Worm (Caenorhabditis elegans) whole organism, late embryonic: Measurements from ENCODE around the gene srh-20.
"Not testable (repeated sequence)": the region's sequence is repeated elsewhere in the genome, so short reads cannot be mapped to it uniquely, and the experiment has no call there.

ENCODE experiments used
- C38D4.7 ChIP-seq: fragments of 200-800 bp; sonication (Bioruptor generic); optimal IDR thresholded peaks from 2 replicates; lab custom pipeline; 2018; ENCODE audit warnings: mild to moderate bottlenecking, missing genetic modification characterization, moderate library complexity, missing compliant biosample characterization
- T23F11.4 ChIP-seq: fragments of 200-800 bp; sonication (Bioruptor generic); optimal IDR thresholded peaks from 2 replicates; lab custom pipeline; 2018; ENCODE audit warnings: mild to moderate bottlenecking, missing genetic modification characterization, missing compliant biosample characterization
- Y22D7AL.16 ChIP-seq: sonication (generic microtip); optimal IDR thresholded peaks from 2 replicates; lab custom pipeline; 2016; ENCODE audit warnings: missing genetic modification characterization, missing compliant biosample characterization
- ama-1 ChIP-seq: fragments of 150-350 bp; optimal IDR thresholded peaks from 2 replicates; lab custom pipeline; 2014
- ceh-14 ChIP-seq: sonication (generic microtip); optimal IDR thresholded peaks from 2 replicates; lab custom pipeline; 2016; ENCODE audit warnings: missing genotype, missing genetic modification characterization, missing compliant biosample characterization
- ceh-24 ChIP-seq: sonication (generic microtip); optimal IDR thresholded peaks from 2 replicates; lab custom pipeline; 2016; ENCODE audit warnings: mild to moderate bottlenecking, missing genetic modification characterization, missing compliant biosample characterization
- ceh-30 ChIP-seq: fragments of 150-350 bp; optimal IDR thresholded peaks from 2 replicates; lab custom pipeline; 2014; ENCODE audit warnings: missing biosample characterization, missing genetic modification characterization
- ceh-31 ChIP-seq: sonication (generic microtip); optimal IDR thresholded peaks from 2 replicates; lab custom pipeline; 2016; ENCODE audit warnings: missing genetic modification characterization, missing compliant biosample characterization
- dmd-4 ChIP-seq: sonication (generic microtip); optimal IDR thresholded peaks from 2 replicates; lab custom pipeline; 2016; ENCODE audit warnings: borderline replicate concordance, missing genetic modification characterization, missing compliant biosample characterization
- elt-2 ChIP-seq: sonication (generic microtip); optimal IDR thresholded peaks from 2 replicates; lab custom pipeline; 2016; ENCODE audit warnings: missing genetic modification reagents, missing genetic modification characterization, missing compliant biosample characterization
- ets-4 ChIP-seq: sonication (generic microtip); optimal IDR thresholded peaks from 2 replicates; lab custom pipeline; 2016; ENCODE audit warnings: missing genetic modification characterization, missing compliant biosample characterization
- eyg-1 ChIP-seq: sonication (generic microtip); optimal IDR thresholded peaks from 2 replicates; lab custom pipeline; 2016; ENCODE audit warnings: missing genotype, missing genetic modification characterization, missing compliant biosample characterization
- fkh-10 ChIP-seq: fragments of 150-350 bp; optimal IDR thresholded peaks from 2 replicates; lab custom pipeline; 2014; ENCODE audit warnings: missing biosample characterization, missing genetic modification reagents, missing genetic modification characterization
- fkh-6 ChIP-seq: sonication (generic microtip); optimal IDR thresholded peaks from 2 replicates; lab custom pipeline; 2016; ENCODE audit warnings: missing genetic modification characterization, missing compliant biosample characterization
- hlh-13 ChIP-seq: fragments of 200-800 bp; sonication (Bioruptor generic); optimal IDR thresholded peaks from 2 replicates; lab custom pipeline; 2018; ENCODE audit warnings: mild to moderate bottlenecking, missing genetic modification characterization, missing compliant biosample characterization
- hlh-15 ChIP-seq: sonication (generic microtip); optimal IDR thresholded peaks from 2 replicates; lab custom pipeline; 2016; ENCODE audit warnings: missing genetic modification characterization, missing compliant biosample characterization
- hlh-6 ChIP-seq: sonication (generic microtip); optimal IDR thresholded peaks from 2 replicates; lab custom pipeline; 2016; ENCODE audit warnings: missing genotype, missing genetic modification characterization, missing compliant biosample characterization
- hlh-8 ChIP-seq: sonication (generic microtip); optimal IDR thresholded peaks from 2 replicates; lab custom pipeline; 2016; ENCODE audit warnings: missing genotype, missing genetic modification characterization, missing compliant biosample characterization
- lin-11 ChIP-seq: fragments of 200-800 bp; sonication (Bioruptor generic); optimal IDR thresholded peaks from 2 replicates; lab custom pipeline; 2018; ENCODE audit warnings: mild to moderate bottlenecking, missing genetic modification characterization, missing compliant biosample characterization
- mec-3 ChIP-seq: sonication (generic microtip); optimal IDR thresholded peaks from 2 replicates; lab custom pipeline; 2016; ENCODE audit warnings: borderline replicate concordance, missing genetic modification characterization, missing compliant biosample characterization
- pag-3 ChIP-seq: sonication (generic microtip); optimal IDR thresholded peaks from 2 replicates; lab custom pipeline; 2016; ENCODE audit warnings: missing compliant biosample characterization, missing genetic modification characterization, borderline replicate concordance
- pax-1 ChIP-seq: fragments of 150-350 bp; optimal IDR thresholded peaks from 2 replicates; lab custom pipeline; 2014; ENCODE audit warnings: missing biosample characterization, missing genetic modification characterization
- pqm-1 ChIP-seq: sonication (generic microtip); optimal IDR thresholded peaks from 2 replicates; lab custom pipeline; 2016; ENCODE audit warnings: missing genetic modification characterization, missing compliant biosample characterization
- ref-2 ChIP-seq: sonication (generic microtip); optimal IDR thresholded peaks from 2 replicates; lab custom pipeline; 2016; ENCODE audit warnings: missing genetic modification characterization, missing compliant biosample characterization
- rnt-1 ChIP-seq: sonication (generic microtip); optimal IDR thresholded peaks from 2 replicates; lab custom pipeline; 2016; ENCODE audit warnings: missing genetic modification characterization, missing compliant biosample characterization
- syd-9 ChIP-seq: sonication (generic microtip); optimal IDR thresholded peaks from 2 replicates; lab custom pipeline; 2016; ENCODE audit warnings: mild to moderate bottlenecking, missing genetic modification characterization, moderate library complexity, missing compliant biosample characterization
- tbx-2 ChIP-seq: sonication (generic microtip); optimal IDR thresholded peaks from 2 replicates; lab custom pipeline; 2016; ENCODE audit warnings: missing genetic modification characterization, missing compliant biosample characterization
- tbx-7 ChIP-seq: sonication (generic microtip); optimal IDR thresholded peaks from 2 replicates; lab custom pipeline; 2016; ENCODE audit warnings: missing genotype, missing genetic modification characterization, missing compliant biosample characterization
- ttx-3 ChIP-seq: sonication (generic microtip); optimal IDR thresholded peaks from 2 replicates; lab custom pipeline; 2016; ENCODE audit warnings: missing genetic modification reagents, missing genetic modification characterization, missing compliant biosample characterization
- unc-3 ChIP-seq, 2 experiments: fragments of 200-800 bp in 1 of 2; sonication (Bioruptor generic) in 1 of 2; sonication (generic microtip) in 1 of 2; conservative IDR thresholded peaks in 1 of 2; optimal IDR thresholded peaks in 1 of 2; 2 replicates each; pipeline versions ENCODE4 v1.3.6 to Lab custom; 2016 to 2022; ENCODE audit warnings: missing compliant biosample characterization in 2 of 2, missing genetic modification characterization in 2 of 2, missing genetic modification reagents in 1 of 2
- unc-42 ChIP-seq: sonication (generic microtip); optimal IDR thresholded peaks from 2 replicates; lab custom pipeline; 2016; ENCODE audit warnings: missing genotype, missing genetic modification characterization, missing compliant biosample characterization
- unc-86 ChIP-seq: sonication (generic microtip); optimal IDR thresholded peaks from 2 replicates; lab custom pipeline; 2016; ENCODE audit warnings: missing genetic modification characterization, missing compliant biosample characterization
- zip-5 ChIP-seq: sonication (generic microtip); optimal IDR thresholded peaks from 2 replicates; lab custom pipeline; 2016; ENCODE audit warnings: missing genetic modification characterization, missing compliant biosample characterization

Gene srh-20

DNA sequence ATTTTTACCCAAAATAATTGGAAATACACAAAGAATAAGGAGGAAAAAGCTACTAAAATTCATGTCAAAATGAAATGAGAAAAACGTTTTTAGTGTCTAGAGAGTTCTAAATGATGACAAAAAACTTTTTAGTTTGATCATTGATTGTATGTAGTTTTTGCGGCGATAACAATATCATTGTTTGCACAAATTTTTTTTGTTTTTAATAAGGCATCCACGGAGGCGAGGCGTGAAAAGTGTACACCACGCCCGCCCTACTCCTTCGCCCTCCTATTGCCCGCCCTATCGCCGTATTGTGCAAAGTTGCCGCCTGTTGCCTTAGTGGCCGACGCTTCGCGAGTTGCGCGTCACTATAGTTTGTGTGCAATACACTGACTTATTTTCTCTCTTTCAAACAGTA, 24.7 kb upstream of the srh-20 start, which contains the start of gene ugt-10:
ugt-10 (minus strand) TSS at position 101 of the 400 bp plus-strand sequence.
- TF ChIP-seq ceh-30; eyg-1 (tag; lab: Kevin White, UChicago); ceh-31 (tag; lab: Kevin White, UChicago): not testable (repeated sequence)

- no peak for TF ChIP-seq Y22D7AL.16 (tag; lab: Kevin White, UChicago)
These were observed 23.6 kb upstream of the srh-20 start, which contains the start of gene ugt-67 for ce11 chrV:4901074-4901473. Gene ugt-67, plus strand, starts transcription at chrV:4901374.

ce11 chrV:4903696-4904095, 21.0 kb upstream of the srh-20 start, which contains the start of gene ugt-8:
Gene ugt-8, plus strand, starts transcription at chrV:4903930.
- TF ChIP-seq ets-4 = no peak
- no peak for TF ChIP-seq zip-5 (tag; lab: Kevin White, UChicago)
- no peak for TF ChIP-seq rnt-1 (tag; lab: Kevin White, UChicago)
- no peak for TF ChIP-seq fkh-10 (GFP tag; lab: Kevin White, UChicago)
- no peak for TF ChIP-seq hlh-13 (GFP tag; lab: Kevin White, UChicago)
- TF ChIP-seq mec-3 (tag; lab: Kevin White, UChicago) = no peak
- no peak for TF ChIP-seq hlh-15
- no peak for TF ChIP-seq pag-3 (tag; lab: Kevin White, UChicago)
- no peak for TF ChIP-seq ref-2 (tag; lab: Kevin White, UChicago)
- no peak for TF ChIP-seq ceh-24 (tag; lab: Kevin White, UChicago)
- TF ChIP-seq hlh-8 (tag; lab: Kevin White, UChicago) = no peak

ce11 chrV:4905953-4906352, 18.8 kb upstream of the srh-20 start, which contains the start of gene ugt-14:
Gene ugt-14, plus strand, starts transcription at chrV:4906253.
- no peak for TF ChIP-seq tbx-2 (tag; lab: Kevin White, UChicago)

DNA sequence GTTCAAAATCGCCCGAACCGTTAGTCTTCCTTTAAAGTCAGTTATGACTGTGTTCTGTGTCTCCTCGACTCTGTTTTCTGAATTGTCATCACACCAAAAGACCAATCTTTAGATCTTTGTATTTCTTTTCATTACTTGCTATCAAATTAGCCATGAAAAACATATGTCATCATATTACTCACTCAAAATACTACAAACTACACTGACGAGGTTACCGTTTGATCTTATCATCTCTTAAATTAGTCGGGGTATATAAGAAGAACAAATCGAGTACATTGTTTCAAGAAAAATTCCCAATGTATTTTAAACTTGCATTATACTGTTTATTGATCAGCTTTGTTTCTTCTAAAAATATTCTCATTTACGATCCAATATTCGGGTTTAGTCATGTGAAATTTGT, 16.1 kb upstream of the srh-20 start, which contains the start of gene ugt-13:
ugt-13 (plus strand) TSS at position 294 of the 400 bp plus-strand sequence.
- TF ChIP-seq lin-11 (tag; lab: Kevin White, UChicago) (no peak), T23F11.4 (GFP tag; lab: Kevin White, UChicago) (no peak), pqm-1 (tag; lab: Kevin White, UChicago) (no peak), unc-3 (GFP tag; conservative IDR thresholded peaks at IDR 0.05; lab: Robert Waterston, UW) (no peak), unc-3 (tag; optimal IDR thresholded peaks at IDR 0.05; lab: Kevin White, UChicago) (no peak), dmd-4 (tag; lab: Kevin White, UChicago) (no peak), pax-1 (tag; lab: Kevin White, UChicago) (no peak), ttx-3 (tag; lab: Kevin White, UChicago) (no peak), syd-9 (tag; lab: Kevin White, UChicago) (no peak), fkh-10 (GFP tag; lab: Kevin White, UChicago) (no peak), fkh-6 (tag; lab: Kevin White, UChicago) (no peak), ceh-24 (tag; lab: Kevin White, UChicago) (no peak), mec-3 (tag; lab: Kevin White, UChicago) (no peak), ceh-14 (tag; lab: Kevin White, UChicago) (no peak)

DNA sequence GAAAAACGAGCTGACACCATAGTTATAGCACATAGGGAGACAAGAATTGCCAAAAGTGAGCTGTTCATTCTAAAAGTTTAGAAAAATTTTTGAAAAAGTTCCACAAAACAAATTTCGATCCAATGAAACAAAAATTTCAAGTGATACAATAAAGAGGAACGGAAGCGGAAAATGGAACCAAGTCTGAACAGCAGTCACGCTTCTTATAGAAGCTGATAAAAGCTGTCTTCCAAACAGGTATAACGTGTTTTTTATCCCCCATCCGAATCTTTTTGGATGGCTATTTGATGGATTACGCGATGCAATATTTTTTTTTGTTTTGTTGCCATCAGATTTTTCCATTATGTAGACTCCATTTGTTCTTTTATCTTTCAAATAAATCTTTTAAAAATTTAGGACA, 12.4 kb upstream of the srh-20 start, which contains the start of gene H23N18.5:
H23N18.5 (minus strand) TSS at position 69 of the 400 bp plus-strand sequence.
- TF ChIP-seq elt-2 (tag; lab: Kevin White, UChicago) = no peak
- TF ChIP-seq unc-42 (tag; lab: Kevin White, UChicago) = no peak
- TF ChIP-seq lin-11 (tag; lab: Kevin White, UChicago) = no peak

DNA sequence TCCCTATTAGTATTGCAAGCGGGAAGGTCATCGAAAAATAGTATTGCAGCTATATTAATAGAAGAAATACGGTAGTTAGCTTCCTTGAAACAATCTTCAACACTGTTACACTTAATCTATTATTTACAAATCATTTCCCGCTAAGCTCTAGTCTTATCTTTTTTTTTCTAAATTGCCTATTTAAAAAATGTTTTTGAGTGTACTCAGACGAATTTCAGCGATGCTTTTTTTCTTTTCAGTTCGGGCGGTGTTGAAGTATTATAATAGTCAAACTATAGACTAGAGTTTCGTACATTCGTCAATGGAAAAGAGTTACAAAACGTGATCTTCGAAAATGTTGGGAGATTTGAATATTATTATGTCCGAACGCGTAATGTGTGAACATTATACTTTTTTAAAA, 10.9 kb upstream of the srh-20 start:
- TF ChIP-seq ttx-3 (tag; lab: Kevin White, UChicago) = no peak
- no peak for TF ChIP-seq unc-86 (tag; lab: Kevin White, UChicago)
- TF ChIP-seq hlh-13 (GFP tag; lab: Kevin White, UChicago) = no peak
- no peak for TF ChIP-seq C38D4.7 (GFP tag; lab: Kevin White, UChicago)
- no peak for TF ChIP-seq ama-1 (lab: Kevin White, UChicago)
- no peak for TF ChIP-seq ceh-31 (tag; lab: Kevin White, UChicago)
- TF ChIP-seq tbx-7 (tag; lab: Kevin White, UChicago) = no peak
- TF ChIP-seq ceh-30 = no peak
- TF ChIP-seq hlh-6 (tag; lab: Kevin White, UChicago) = no peak
- no peak for TF ChIP-seq tbx-2 (tag; lab: Kevin White, UChicago)
